Fruit fly (Drosophila melanogaster) whole organism, embryonic: Measurements from ENCODE around the gene na.

Experiments
- Adf1 ChIP-seq: fragments of 200-800 bp; sonication (Bioruptor generic); IDR thresholded peaks from 2 replicates; pipeline ENCODE4 v1.3.6; 2022; ENCODE audit warnings: missing biosample characterization, missing genetic modification characterization
- Bdp1 ChIP-seq: fragments of 200-800 bp; sonication (Bioruptor generic); optimal IDR thresholded peaks from 3 replicates; lab custom pipeline; 2016; ENCODE audit warnings: missing biosample characterization, missing genetic modification characterization
- CG10979 ChIP-seq: fragments of 200-800 bp; sonication (Bioruptor generic); optimal IDR thresholded peaks from 2 replicates; lab custom pipeline; 2018; ENCODE audit warnings: missing biosample characterization, mild to moderate bottlenecking, missing genetic modification characterization, moderate library complexity
- CG11560 ChIP-seq: fragments of 200-800 bp; sonication (Bioruptor generic); IDR thresholded peaks from 3 replicates; pipeline ENCODE4 v1.3.6; 2022; ENCODE audit warnings: missing biosample characterization, missing genetic modification characterization
- CG12071 ChIP-seq: fragments of 200-800 bp; sonication (Bioruptor generic); optimal IDR thresholded peaks from 3 replicates; lab custom pipeline; 2018; ENCODE audit warnings: missing biosample characterization, mild to moderate bottlenecking, missing genetic modification characterization
- CG1233 ChIP-seq: fragments of 200-800 bp; sonication (Bioruptor generic); optimal IDR thresholded peaks from 4 replicates; lab custom pipeline; 2018; ENCODE audit warnings: missing biosample characterization, mild to moderate bottlenecking, missing genetic modification characterization
- CG14860 ChIP-seq: fragments of 200-800 bp; sonication (Bioruptor generic); IDR thresholded peaks from 3 replicates; pipeline ENCODE4 v1.3.6; 2022; ENCODE audit warnings: missing biosample characterization, missing genetic modification characterization; ENCODE audit not compliant: partially characterized antibody
- CG1602 ChIP-seq: fragments of 200-800 bp; sonication (Bioruptor generic); optimal IDR thresholded peaks from 3 replicates; lab custom pipeline; 2016; ENCODE audit warnings: missing biosample characterization, missing genetic modification characterization
- CG16779 ChIP-seq: fragments of 200-800 bp; sonication (Bioruptor generic); IDR thresholded peaks from 2 replicates; pipeline ENCODE4 v1.3.6; 2022; ENCODE audit warnings: missing biosample characterization, missing genetic modification characterization
- CG16813 ChIP-seq: fragments of 200-800 bp; sonication (Bioruptor generic); IDR thresholded peaks from 3 replicates; pipeline ENCODE4 v1.3.6; 2022; ENCODE audit warnings: missing biosample characterization, missing genetic modification characterization; ENCODE audit not compliant: partially characterized antibody
- CG2199 ChIP-seq: fragments of 200-800 bp; sonication (Bioruptor generic); IDR thresholded peaks from 3 replicates; pipeline ENCODE4 v1.3.6; 2022; ENCODE audit warnings: missing biosample characterization, missing genetic modification characterization
- CG2889 ChIP-seq: fragments of 200-800 bp; sonication (Bioruptor generic); IDR thresholded peaks from 3 replicates; pipeline ENCODE4 v1.3.6; 2022; ENCODE audit warnings: missing biosample characterization, missing genetic modification characterization
- CG3407 ChIP-seq: fragments of 200-800 bp; sonication (Bioruptor generic); optimal IDR thresholded peaks from 2 replicates; lab custom pipeline; 2018; ENCODE audit warnings: missing biosample characterization, mild to moderate bottlenecking, missing genetic modification characterization
- CG3847 ChIP-seq: fragments of 200-800 bp; sonication (Bioruptor generic); IDR thresholded peaks from 2 replicates; pipeline ENCODE4 v1.3.6; 2022; ENCODE audit warnings: missing biosample characterization, missing genetic modification characterization
- CG6175 ChIP-seq: fragments of 200-800 bp; sonication (Bioruptor generic); IDR thresholded peaks from 3 replicates; pipeline ENCODE4 v1.3.6; 2022; ENCODE audit warnings: missing biosample characterization, missing genetic modification characterization
- CG6689 ChIP-seq: fragments of 200-800 bp; sonication (Bioruptor generic); IDR thresholded peaks from 2 replicates; pipeline ENCODE4 v1.3.6; 2022; ENCODE audit warnings: missing biosample characterization, missing genetic modification characterization
- CG7987 ChIP-seq: fragments of 200-800 bp; sonication (Bioruptor generic); optimal IDR thresholded peaks from 2 replicates; lab custom pipeline; 2018; ENCODE audit warnings: missing biosample characterization, mild to moderate bottlenecking, missing genetic modification characterization, moderate library complexity
- CG8281 ChIP-seq: fragments of 200-800 bp; sonication (Bioruptor generic); optimal IDR thresholded peaks from 2 replicates; lab custom pipeline; 2018; ENCODE audit warnings: missing biosample characterization, mild to moderate bottlenecking, missing genetic modification characterization, moderate library complexity
- CG8388 ChIP-seq: fragments of 200-800 bp; sonication (Bioruptor generic); optimal IDR thresholded peaks from 2 replicates; lab custom pipeline; 2019; ENCODE audit warnings: missing biosample characterization, mild to moderate bottlenecking, missing genetic modification characterization, moderate library complexity
- CG8765 ChIP-seq: fragments of 200-800 bp; sonication (Bioruptor generic); IDR thresholded peaks from 2 replicates; pipeline ENCODE4 v1.3.6; 2022; ENCODE audit warnings: missing biosample characterization, missing genetic modification characterization
- CG9932 ChIP-seq: fragments of 200-800 bp; sonication (Bioruptor generic); IDR thresholded peaks from 2 replicates; pipeline ENCODE4 v1.3.6; 2022; ENCODE audit warnings: missing biosample characterization, missing genetic modification characterization
- Fer1 ChIP-seq: fragments of 200-800 bp; sonication (Bioruptor generic); optimal IDR thresholded peaks from 2 replicates; lab custom pipeline; 2017; ENCODE audit warnings: missing biosample characterization, mild to moderate bottlenecking, missing genetic modification characterization
- H2.0 ChIP-seq: fragments of 200-800 bp; sonication (Bioruptor generic); IDR thresholded peaks from 2 replicates; pipeline ENCODE4 v1.3.6; 2022; ENCODE audit warnings: missing biosample characterization, missing genetic modification characterization
- HmgZ ChIP-seq: fragments of 200-800 bp; sonication (Bioruptor generic); optimal IDR thresholded peaks from 2 replicates; lab custom pipeline; 2018; ENCODE audit warnings: missing biosample characterization, mild to moderate bottlenecking, missing genetic modification characterization
- Kr ChIP-seq: fragments of 200-800 bp; sonication (Bioruptor generic); optimal IDR thresholded peaks from 2 replicates; lab custom pipeline; 2017; ENCODE audit warnings: missing biosample characterization, mild to moderate bottlenecking, missing genetic modification characterization
- Lhr ChIP-seq: fragments of 200-800 bp; sonication (Bioruptor generic); optimal IDR thresholded peaks from 3 replicates; lab custom pipeline; 2017; ENCODE audit warnings: mild to moderate bottlenecking, missing biosample characterization, missing genetic modification reagents, missing genetic modification characterization
- Max ChIP-seq: fragments of 200-800 bp; sonication (Bioruptor generic); optimal IDR thresholded peaks from 2 replicates; lab custom pipeline; 2016; ENCODE audit warnings: missing biosample characterization, mild to moderate bottlenecking, missing genetic modification characterization
- Meics ChIP-seq: fragments of 200-800 bp; sonication (Bioruptor generic); optimal IDR thresholded peaks from 2 replicates; lab custom pipeline; 2017; ENCODE audit warnings: missing biosample characterization, mild to moderate bottlenecking, missing genetic modification characterization
- NC2α ChIP-seq: fragments of 200-800 bp; sonication (Bioruptor generic); optimal IDR thresholded peaks from 2 replicates; lab custom pipeline; 2016; ENCODE audit warnings: missing biosample characterization, missing genetic modification characterization
- NC2β ChIP-seq: fragments of 200-800 bp; sonication (Bioruptor generic); optimal IDR thresholded peaks from 2 replicates; lab custom pipeline; 2016; ENCODE audit warnings: missing biosample characterization, missing genetic modification characterization
- Pdp1 ChIP-seq, 2 experiments: fragments of 200-800 bp; sonication (Bioruptor generic); optimal IDR thresholded peaks; 3 replicates each; lab custom pipeline; 2016; ENCODE audit warnings: missing biosample characterization in 2 of 2, missing genetic modification characterization in 2 of 2, mild to moderate bottlenecking in 1 of 2, moderate library complexity in 1 of 2
- Rfx ChIP-seq: fragments of 200-800 bp; sonication (Bioruptor generic); IDR thresholded peaks from 2 replicates; pipeline ENCODE4 v1.3.6; 2022; ENCODE audit warnings: missing biosample characterization, missing genetic modification characterization
- ab ChIP-seq: fragments of 200-800 bp; sonication (Bioruptor generic); optimal IDR thresholded peaks from 2 replicates; lab custom pipeline; 2016; ENCODE audit warnings: missing biosample characterization, missing genetic modification characterization
- az2 ChIP-seq: fragments of 200-800 bp; sonication (Bioruptor generic); optimal IDR thresholded peaks from 3 replicates; lab custom pipeline; 2016; ENCODE audit warnings: missing biosample characterization, missing genetic modification characterization
- cwo ChIP-seq: fragments of 200-800 bp; sonication (Bioruptor generic); optimal IDR thresholded peaks from 3 replicates; lab custom pipeline; 2017; ENCODE audit warnings: missing biosample characterization, missing genetic modification characterization, mild to moderate bottlenecking, moderate library complexity, missing genetic modification reagents
- danr ChIP-seq: fragments of 200-800 bp; sonication (Bioruptor generic); IDR thresholded peaks from 2 replicates; pipeline ENCODE4 v1.3.6; 2022; ENCODE audit warnings: missing biosample characterization, missing genetic modification characterization
- disco-r ChIP-seq: fragments of 200-800 bp; sonication (Bioruptor generic); optimal IDR thresholded peaks from 2 replicates; lab custom pipeline; 2016; ENCODE audit warnings: missing biosample characterization, missing genetic modification characterization
- dm ChIP-seq: fragments of 200-800 bp; sonication (Bioruptor generic); optimal IDR thresholded peaks from 3 replicates; lab custom pipeline; 2016; ENCODE audit warnings: missing biosample characterization, missing genetic modification characterization
- fd3F ChIP-seq: fragments of 200-800 bp; sonication (Bioruptor generic); optimal IDR thresholded peaks from 2 replicates; lab custom pipeline; 2018; ENCODE audit warnings: missing biosample characterization, mild to moderate bottlenecking, missing genetic modification characterization, moderate library complexity
- gcm ChIP-seq: fragments of 200-800 bp; sonication (Bioruptor generic); optimal IDR thresholded peaks from 2 replicates; lab custom pipeline; 2019; ENCODE audit warnings: missing biosample characterization, mild to moderate bottlenecking, missing genetic modification characterization, moderate library complexity
- gt ChIP-seq: fragments of 200-800 bp; sonication (Bioruptor generic); IDR thresholded peaks from 2 replicates; pipeline ENCODE4 v1.3.6; 2022; ENCODE audit warnings: missing biosample characterization, missing genetic modification characterization
- mld ChIP-seq: fragments of 200-800 bp; sonication (Bioruptor generic); IDR thresholded peaks from 3 replicates; pipeline ENCODE4 v1.3.6; 2022; ENCODE audit warnings: missing biosample characterization, missing genetic modification characterization; ENCODE audit not compliant: partially characterized antibody
- nau ChIP-seq: fragments of 200-800 bp; sonication (Bioruptor generic); optimal IDR thresholded peaks from 3 replicates; lab custom pipeline; 2017; ENCODE audit warnings: missing biosample characterization, mild to moderate bottlenecking, missing genetic modification characterization, missing genetic modification reagents
- pum ChIP-seq: fragments of 200-800 bp; sonication (Bioruptor generic); optimal IDR thresholded peaks from 2 replicates; lab custom pipeline; 2016; ENCODE audit warnings: missing biosample characterization, missing genetic modification characterization
- scrt ChIP-seq: fragments of 200-800 bp; sonication (Bioruptor generic); optimal IDR thresholded peaks from 2 replicates; lab custom pipeline; 2018; ENCODE audit warnings: missing biosample characterization, mild to moderate bottlenecking, missing genetic modification characterization, moderate library complexity
- sima ChIP-seq: fragments of 200-800 bp; sonication (Bioruptor generic); optimal IDR thresholded peaks from 2 replicates; lab custom pipeline; 2016; ENCODE audit warnings: missing biosample characterization, missing genetic modification characterization
- sna ChIP-seq: fragments of 200-800 bp; sonication (Bioruptor generic); IDR thresholded peaks from 2 replicates; pipeline ENCODE4 v1.3.6; 2022; ENCODE audit warnings: missing biosample characterization, missing genetic modification characterization; ENCODE audit not compliant: partially characterized antibody
- sr ChIP-seq: fragments of 200-800 bp; sonication (Bioruptor generic); IDR thresholded peaks from 3 replicates; pipeline ENCODE4 v1.3.6; 2022; ENCODE audit warnings: missing biosample characterization, missing genetic modification characterization
- tna ChIP-seq: fragments of 200-800 bp; sonication (Bioruptor generic); IDR thresholded peaks from 2 replicates; pipeline ENCODE4 v1.3.6; 2022; ENCODE audit warnings: missing biosample characterization, missing genetic modification characterization; ENCODE audit not compliant: partially characterized antibody
- ttk ChIP-seq: fragments of 200-800 bp; sonication (Bioruptor generic); IDR thresholded peaks from 2 replicates; pipeline ENCODE4 v2.1.2; 2022; ENCODE audit warnings: missing biosample characterization, missing genetic modification characterization
- yki ChIP-seq: fragments of >200 bp; optimal IDR thresholded peaks from 3 replicates; lab custom pipeline; 2018

Gene na

DNA sequence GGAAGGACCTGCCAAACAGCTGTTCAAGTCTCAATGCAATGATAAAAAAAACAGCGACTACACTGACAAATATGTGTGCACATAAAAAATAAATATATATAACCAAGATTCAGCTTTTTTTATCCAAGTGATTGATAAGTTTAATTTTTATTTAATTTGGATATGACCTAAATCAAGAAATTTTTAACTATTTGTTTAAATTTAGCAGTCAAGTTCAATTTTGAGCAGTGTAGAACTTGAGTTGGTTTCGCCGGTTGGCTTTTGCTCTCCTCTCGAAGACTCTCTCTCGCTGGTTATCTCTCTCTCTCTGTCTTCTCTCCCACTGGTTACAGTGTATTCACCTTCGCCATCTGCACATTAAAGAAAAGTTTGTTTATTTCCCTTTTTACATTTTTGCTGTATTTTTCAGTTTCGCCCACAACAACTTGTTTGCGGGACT lies 48.1 kb upstream of the na start (continued):
- peak; percentile 83 for TF ChIP-seq CG1233 (GFP tag; lab: Kevin White, UChicago)
- peak; percentile 39 for TF ChIP-seq disco-r (GFP tag; lab: Kevin White, UChicago)
- peak; percentile 62 for TF ChIP-seq CG8765 (GFP tag; lab: Robert Waterston, UW)
- peak; percentile 92 for TF ChIP-seq CG10979 (tag; lab: Kevin White, UChicago)
- peak; percentile 60; the same call in 2 of the 3 replicates for TF ChIP-seq CG11560 (tag; lab: Robert Waterston, UW)
- peak; percentile 53 for TF ChIP-seq sima (GFP tag; lab: Kevin White, UChicago)
- TF ChIP-seq dm (GFP tag; lab: Kevin White, UChicago) = no peak
- TF ChIP-seq CG12071 (GFP tag; lab: Kevin White, UChicago) = peak; percentile 62
- TF ChIP-seq Fer1 (GFP tag; lab: Kevin White, UChicago) = peak; percentile 87
- TF ChIP-seq nau (GFP tag; lab: Kevin White, UChicago) = peak; percentile 81
- TF ChIP-seq CG9932 (GFP tag; lab: Robert Waterston, UW) = peak; percentile 85
- peak; percentile 77 for TF ChIP-seq ttk (GFP tag; lab: Robert Waterston, UW)
- TF ChIP-seq Lhr (GFP tag; lab: Kevin White, UChicago) = peak; percentile 69
- peak; percentile 80 for TF ChIP-seq CG2889 (GFP tag; lab: Robert Waterston, UW)
- TF ChIP-seq CG16779 (GFP tag; lab: Robert Waterston, UW) = 0 out of 2 replicates have a peak, but pooled peaks have one; percentile 68
- peak; percentile 75 for TF ChIP-seq CG1602 (GFP tag; lab: Kevin White, UChicago)
- TF ChIP-seq danr (GFP tag; lab: Robert Waterston, UW) = peak; percentile 64
- TF ChIP-seq mld = no peak
- peak; percentile 87 for TF ChIP-seq Meics (GFP tag; lab: Kevin White, UChicago)
- TF ChIP-seq CG8388 (GFP tag; lab: Kevin White, UChicago) = peak; percentile 89
- peak; percentile 69 for TF ChIP-seq pum (GFP tag; lab: Kevin White, UChicago)
- peak; percentile 80 for TF ChIP-seq CG3407 (GFP tag; lab: Kevin White, UChicago)
- TF ChIP-seq H2.0 (GFP tag; lab: Robert Waterston, UW) = peak; percentile 88
- no peak for TF ChIP-seq yki (lab: Kevin White, UChicago)
- no peak for TF ChIP-seq tna (GFP tag; lab: Robert Waterston, UW)
- TF ChIP-seq HmgZ (tag; lab: Kevin White, UChicago) = peak; percentile 79
- TF ChIP-seq CG3847 (GFP tag; lab: Robert Waterston, UW) = peak; percentile 85
- peak; percentile 55 for TF ChIP-seq CG8281 (tag; lab: Kevin White, UChicago)
- peak; percentile 71 for TF ChIP-seq NC2β
- TF ChIP-seq gt (GFP tag; lab: Robert Waterston, UW) = no peak; the same call in 1 of the 2 replicates
- peak; percentile 10 for TF ChIP-seq ab
- TF ChIP-seq NC2α = no peak
- TF ChIP-seq sr (GFP tag; lab: Robert Waterston, UW) = no peak
- TF ChIP-seq Kr (GFP tag; lab: Kevin White, UChicago) = no peak
- no peak for TF ChIP-seq sna (GFP tag; lab: Robert Waterston, UW)
- peak; percentile 89 for TF ChIP-seq CG6689
- TF ChIP-seq Adf1 (GFP tag; lab: Robert Waterston, UW) = peak; percentile 68
- peak; percentile 74 to 77 for TF ChIP-seq Pdp1 (GFP tag; optimal IDR thresholded peaks at IDR 0.05; lab: Kevin White, UChicago)
- TF ChIP-seq Max = peak; percentile 71
- no peak for TF ChIP-seq CG16813 (GFP tag; lab: Robert Waterston, UW)
- TF ChIP-seq CG6175 (GFP tag; lab: Robert Waterston, UW) = peak; percentile 81
- TF ChIP-seq gcm = peak; percentile 86
- peak; percentile 92 for TF ChIP-seq Rfx (GFP tag; lab: Robert Waterston, UW)
- TF ChIP-seq az2 (GFP tag; lab: Kevin White, UChicago) = peak; percentile 82
- peak; percentile 27 for TF ChIP-seq CG7987
- TF ChIP-seq scrt = peak; percentile 74
- peak; percentile 86 for TF ChIP-seq cwo
- peak; percentile 81 for TF ChIP-seq fd3F (GFP tag; lab: Kevin White, UChicago)
- no peak for TF ChIP-seq CG14860
- peak; percentile 50; the same call in 1 of the 3 replicates for TF ChIP-seq CG2199
- peak; percentile 52 for TF ChIP-seq Bdp1
